Worm (Caenorhabditis elegans) whole organism, L2 larva: Measurements from ENCODE around the gene ZC487.2.

Experiments
- F13H6.1 ChIP-seq: sonication (generic microtip); optimal IDR thresholded peaks from 2 replicates; lab custom pipeline; 2016; ENCODE audit warnings: missing genetic modification characterization, missing compliant biosample characterization
- ama-1 ChIP-seq: fragments of 150-350 bp; optimal IDR thresholded peaks from 2 replicates; lab custom pipeline; 2018; ENCODE audit warnings: inconsistent platforms
- lsy-2 ChIP-seq, 2 experiments: fragments of 150-350 bp in 1 of 2; sonication (generic microtip) in 1 of 2; optimal IDR thresholded peaks; 2 replicates each; lab custom pipeline; 2014 to 2017; ENCODE audit warnings: missing biosample characterization in 2 of 2, missing genetic modification characterization in 2 of 2
- nhr-23 ChIP-seq: fragments of 150-350 bp; optimal IDR thresholded peaks from 2 replicates; lab custom pipeline; 2014; ENCODE audit warnings: missing biosample characterization, missing genetic modification reagents, missing genetic modification characterization
- sma-9 ChIP-seq, 2 experiments: fragments of 150-350 bp in 1 of 2; sonication (generic microtip) in 1 of 2; optimal IDR thresholded peaks; 2 replicates each; lab custom pipeline; 2014 to 2016; ENCODE audit warnings: missing genetic modification characterization in 2 of 2, mild to moderate bottlenecking in 1 of 2, missing biosample characterization in 1 of 2, missing compliant biosample characterization in 1 of 2, missing genetic modification reagents in 1 of 2, moderate library complexity in 1 of 2
- snpc-4 ChIP-seq: fragments of 150-350 bp; optimal IDR thresholded peaks from 2 replicates; lab custom pipeline; 2014; ENCODE audit warnings: missing biosample characterization, missing genetic modification characterization
- unc-39 ChIP-seq: fragments of 150-350 bp; optimal IDR thresholded peaks from 2 replicates; lab custom pipeline; 2014; ENCODE audit warnings: missing biosample characterization, missing genetic modification characterization
- zag-1 ChIP-seq: fragments of 150-350 bp; optimal IDR thresholded peaks from 2 replicates; lab custom pipeline; 2014; ENCODE audit warnings: missing biosample characterization, missing genetic modification characterization
- ztf-1 ChIP-seq: fragments of 200-800 bp; sonication (Bioruptor generic); conservative IDR thresholded peaks from 2 replicates; pipeline ENCODE4 v1.3.6; 2022; ENCODE audit warnings: missing genetic modification characterization, missing compliant biosample characterization

ce11 chrV:6691813-6692351 is 30.4 kb downstream of the ZC487.2 start, which contains the start of gene mtl-1:
- no peak for TF ChIP-seq unc-39 (tag; lab: Kevin White, UChicago)
- TF ChIP-seq ama-1 (lab: Kevin White, UChicago): no peak
- no peak for TF ChIP-seq sma-9 (GFP tag; optimal IDR thresholded peaks at IDR 0.05; lab: Kevin White, UChicago)
- no peak for TF ChIP-seq sma-9 (tag; optimal IDR thresholded peaks at IDR 0.05; lab: Kevin White, UChicago)
- TF ChIP-seq ztf-1 (GFP tag; lab: Robert Waterston, UW): no peak
- no peak for TF ChIP-seq snpc-4 (tag; lab: Kevin White, UChicago)
- TF ChIP-seq nhr-23 (tag; lab: Kevin White, UChicago): no peak
- TF ChIP-seq lsy-2 (tag; optimal IDR thresholded peaks at IDR 0.05; lab: Kevin White, UChicago): no peak
- TF ChIP-seq zag-1 (tag; lab: Kevin White, UChicago): no peak
- TF ChIP-seq F13H6.1 (tag; lab: Kevin White, UChicago): no peak
